Worm (Caenorhabditis elegans) whole organism, L4 larva: Measurements from ENCODE around the gene pch-2.

Source experiments
- D1046.2 ChIP-seq: fragments of 200-800 bp; sonication (Bioruptor generic); IDR thresholded peaks from 2 replicates; pipeline ENCODE4 v1.3.6; 2022; ENCODE audit warnings: missing genetic modification characterization, missing compliant biosample characterization
- F10B5.3 ChIP-seq: sonication (generic microtip); optimal IDR thresholded peaks from 2 replicates; lab custom pipeline; 2016; ENCODE audit warnings: mild to moderate bottlenecking, missing genetic modification characterization, missing compliant biosample characterization
- F26F4.8 ChIP-seq: fragments of 200-800 bp; sonication (Bioruptor generic); conservative IDR thresholded peaks from 2 replicates; pipeline ENCODE4 v1.3.6; 2022; ENCODE audit warnings: missing genetic modification characterization, missing compliant biosample characterization
- F49E8.2 ChIP-seq: sonication (generic microtip); optimal IDR thresholded peaks from 2 replicates; lab custom pipeline; 2016; ENCODE audit warnings: missing compliant biosample characterization, mild to moderate bottlenecking, missing genetic modification characterization, borderline replicate concordance
- T26A8.4 ChIP-seq: fragments of 200-800 bp; sonication (Bioruptor generic); IDR thresholded peaks from 2 replicates; pipeline ENCODE4 v1.3.6; 2022; ENCODE audit warnings: missing genetic modification characterization, missing compliant biosample characterization
- Y5F2A.4 ChIP-seq: fragments of 200-800 bp; sonication (Bioruptor generic); optimal IDR thresholded peaks from 2 replicates; lab custom pipeline; 2018; ENCODE audit warnings: mild to moderate bottlenecking, missing genetic modification characterization, missing compliant biosample characterization
- ZK546.5 ChIP-seq, 2 experiments: sonication (generic microtip); optimal IDR thresholded peaks; 2 replicates each; lab custom pipeline; 2017; ENCODE audit warnings: missing biosample characterization in 2 of 2, missing genetic modification characterization in 2 of 2
- aha-1 ChIP-seq: fragments of 150-350 bp; peaks from one replicate; lab custom pipeline; 2014; ENCODE audit warnings: missing biosample characterization, missing genetic modification characterization
- aly-2 ChIP-seq: sonication (generic microtip); optimal IDR thresholded peaks from 2 replicates; lab custom pipeline; 2018; ENCODE audit warnings: missing biosample characterization, missing genetic modification characterization
- ama-1 ChIP-seq: fragments of 150-350 bp; optimal IDR thresholded peaks from 2 replicates; lab custom pipeline; 2014; ENCODE audit warnings: inconsistent platforms, mixed read lengths
- attf-4 ChIP-seq: sonication (generic microtip); optimal IDR thresholded peaks from 3 replicates; lab custom pipeline; 2017; ENCODE audit warnings: missing biosample characterization, missing genetic modification characterization
- ceh-20 ChIP-seq: fragments of 200-800 bp; sonication (Bioruptor generic); IDR thresholded peaks from 2 replicates; pipeline ENCODE4 v1.3.6; 2022; ENCODE audit warnings: missing genetic modification reagents, missing genetic modification characterization, missing compliant biosample characterization
- ceh-44 ChIP-seq: fragments of 200-800 bp; sonication (Bioruptor generic); IDR thresholded peaks from 2 replicates; pipeline ENCODE4 v1.3.6; 2022; ENCODE audit warnings: missing genetic modification reagents, missing genetic modification characterization, missing compliant biosample characterization
- ceh-62 ChIP-seq: sonication (generic microtip); optimal IDR thresholded peaks from 2 replicates; lab custom pipeline; 2017; ENCODE audit warnings: missing biosample characterization, missing genetic modification characterization
- ceh-82 ChIP-seq: sonication (generic microtip); optimal IDR thresholded peaks from 2 replicates; lab custom pipeline; 2017; ENCODE audit warnings: missing biosample characterization, missing genetic modification characterization
- ces-1 ChIP-seq: fragments of 150-350 bp; sonication (generic microtip); optimal IDR thresholded peaks from 4 replicates; lab custom pipeline; 2014; ENCODE audit warnings: missing biosample characterization, missing genetic modification reagents, missing genetic modification characterization
- cey-2 ChIP-seq: sonication (generic microtip); optimal IDR thresholded peaks from 3 replicates; lab custom pipeline; 2017; ENCODE audit warnings: missing genetic modification characterization, mild to moderate bottlenecking, missing compliant biosample characterization, antibody characterized with exemption, borderline replicate concordance; ENCODE audit not compliant: insufficient read depth
- daf-8 ChIP-seq: fragments of 200-800 bp; sonication (Bioruptor generic); IDR thresholded peaks from 2 replicates; pipeline ENCODE4 v1.3.6; 2022; ENCODE audit warnings: missing genetic modification characterization, missing compliant biosample characterization
- dmd-6 ChIP-seq: fragments of 200-800 bp; sonication (Bioruptor generic); IDR thresholded peaks from 2 replicates; pipeline ENCODE4 v1.3.6; 2022; ENCODE audit warnings: missing genetic modification reagents, missing genetic modification characterization, missing compliant biosample characterization
- dmd-9 ChIP-seq: fragments of 200-800 bp; sonication (Bioruptor generic); IDR thresholded peaks from 2 replicates; pipeline ENCODE4 v1.3.6; 2022; ENCODE audit warnings: missing genetic modification reagents, missing genetic modification characterization, missing compliant biosample characterization
- dpl-1 ChIP-seq: fragments of 150-350 bp; optimal IDR thresholded peaks from 2 replicates; lab custom pipeline; 2014; ENCODE audit warnings: missing biosample characterization, missing genetic modification reagents, missing genetic modification characterization
- egl-27 ChIP-seq: sonication (generic microtip); optimal IDR thresholded peaks from 3 replicates; lab custom pipeline; 2017; ENCODE audit warnings: missing biosample characterization, missing genetic modification reagents, missing genetic modification characterization
- fkh-10 ChIP-seq: fragments of 150-350 bp; optimal IDR thresholded peaks from 2 replicates; lab custom pipeline; 2014; ENCODE audit warnings: missing biosample characterization, missing genetic modification reagents, missing genetic modification characterization
- hlh-30 ChIP-seq: sonication (generic microtip); optimal IDR thresholded peaks from 2 replicates; lab custom pipeline; 2017; ENCODE audit warnings: antibody characterized with exemption, mild to moderate bottlenecking, missing genetic modification characterization, missing compliant biosample characterization; ENCODE audit not compliant: insufficient read depth
- hmg-1.1 ChIP-seq: fragments of 200-800 bp; sonication (Bioruptor generic); IDR thresholded peaks from 2 replicates; pipeline ENCODE4 v1.3.6; 2022; ENCODE audit warnings: missing genetic modification reagents, missing genetic modification characterization, missing compliant biosample characterization
- lim-7 ChIP-seq: fragments of 200-800 bp; sonication (Bioruptor generic); IDR thresholded peaks from 2 replicates; pipeline ENCODE4 v1.3.6; 2022; ENCODE audit warnings: missing genetic modification characterization, missing compliant biosample characterization
- lsy-2 ChIP-seq, 2 experiments: fragments of 150-350 bp in 1 of 2; sonication (generic microtip) in 1 of 2; optimal IDR thresholded peaks; 2 replicates each; lab custom pipeline; 2014 to 2017; ENCODE audit warnings: missing biosample characterization in 2 of 2, missing genetic modification characterization in 2 of 2
- madf-9 ChIP-seq: fragments of 200-800 bp; sonication (Bioruptor generic); conservative IDR thresholded peaks from 2 replicates; pipeline ENCODE4 v1.3.6; 2022; ENCODE audit warnings: missing genetic modification reagents, missing genetic modification characterization, missing compliant biosample characterization
- mdl-1 ChIP-seq, 2 experiments: fragments of 150-350 bp in 1 of 2; sonication (generic microtip) in 1 of 2; optimal IDR thresholded peaks; 2 replicates each; lab custom pipeline; 2014 to 2017; ENCODE audit warnings: missing biosample characterization in 2 of 2, missing genetic modification characterization in 2 of 2
- mes-2 ChIP-seq: sonication (generic microtip); optimal IDR thresholded peaks from 2 replicates; lab custom pipeline; 2016; ENCODE audit warnings: missing genotype, mild to moderate bottlenecking, missing genetic modification characterization, missing compliant biosample characterization; ENCODE audit not compliant: poor library complexity, severe bottlenecking
- mxl-2 ChIP-seq: fragments of 200-800 bp; sonication (Bioruptor generic); conservative IDR thresholded peaks from 2 replicates; pipeline ENCODE4 v1.3.6; 2022; ENCODE audit warnings: missing genetic modification reagents, missing genetic modification characterization, missing compliant biosample characterization
- mxl-3 ChIP-seq: fragments of 200-800 bp; sonication (Bioruptor generic); optimal IDR thresholded peaks from 2 replicates; lab custom pipeline; 2018; ENCODE audit warnings: mild to moderate bottlenecking, missing genetic modification characterization, missing compliant biosample characterization
- nhr-10 ChIP-seq: fragments of 150-350 bp; optimal IDR thresholded peaks from 2 replicates; lab custom pipeline; 2014; ENCODE audit warnings: missing biosample characterization, missing genetic modification characterization
- nhr-11 ChIP-seq: fragments of 150-350 bp; optimal IDR thresholded peaks from 2 replicates; lab custom pipeline; 2014; ENCODE audit warnings: missing biosample characterization, missing genetic modification characterization
- nhr-28 ChIP-seq: fragments of 150-350 bp; optimal IDR thresholded peaks from 2 replicates; lab custom pipeline; 2014; ENCODE audit warnings: missing biosample characterization, missing genetic modification characterization
- nhr-48 ChIP-seq: sonication (generic microtip); optimal IDR thresholded peaks from 2 replicates; lab custom pipeline; 2016; ENCODE audit warnings: mild to moderate bottlenecking, missing genetic modification characterization, missing compliant biosample characterization
- nhr-76 ChIP-seq: fragments of 150-350 bp; optimal IDR thresholded peaks from 2 replicates; lab custom pipeline; 2014; ENCODE audit warnings: missing biosample characterization, missing genetic modification characterization
- nhr-77 ChIP-seq: fragments of 150-350 bp; optimal IDR thresholded peaks from 2 replicates; lab custom pipeline; 2014; ENCODE audit warnings: missing biosample characterization, missing genetic modification characterization
- php-3 ChIP-seq: fragments of 200-800 bp; sonication (Bioruptor generic); IDR thresholded peaks from 2 replicates; pipeline ENCODE4 v1.3.6; 2022; ENCODE audit warnings: missing genetic modification reagents, missing genetic modification characterization, missing compliant biosample characterization
- rbr-2 ChIP-seq: sonication (generic microtip); optimal IDR thresholded peaks from 2 replicates; lab custom pipeline; 2016; ENCODE audit warnings: missing genotype, missing genetic modification characterization, missing compliant biosample characterization
- saeg-2 ChIP-seq: fragments of 200-800 bp; sonication (Bioruptor generic); IDR thresholded peaks from 2 replicates; pipeline ENCODE4 v1.3.6; 2022; ENCODE audit warnings: missing genetic modification reagents, missing genetic modification characterization, missing compliant biosample characterization
- set-16 ChIP-seq: fragments of 200-800 bp; sonication (Bioruptor generic); IDR thresholded peaks from 2 replicates; pipeline ENCODE4 v1.3.6; 2022; ENCODE audit warnings: missing genetic modification reagents, missing genetic modification characterization, missing compliant biosample characterization
- spr-1 ChIP-seq: sonication (generic microtip); optimal IDR thresholded peaks from 2 replicates; lab custom pipeline; 2016; ENCODE audit warnings: mild to moderate bottlenecking, missing genetic modification characterization, missing compliant biosample characterization
- spr-3 ChIP-seq: fragments of 200-800 bp; sonication (Bioruptor generic); optimal IDR thresholded peaks from 2 replicates; lab custom pipeline; 2018; ENCODE audit warnings: mild to moderate bottlenecking, missing genetic modification characterization, missing compliant biosample characterization
- tra-1 ChIP-seq: fragments of 200-800 bp; sonication (Bioruptor generic); IDR thresholded peaks from 2 replicates; pipeline ENCODE4 v1.3.6; 2022; ENCODE audit warnings: missing genetic modification reagents, missing genetic modification characterization, missing compliant biosample characterization
- unc-130 ChIP-seq: sonication (generic microtip); optimal IDR thresholded peaks from 2 replicates; lab custom pipeline; 2016; ENCODE audit warnings: missing genetic modification reagents, missing genetic modification characterization, missing compliant biosample characterization
- unc-39 ChIP-seq: sonication (generic microtip); optimal IDR thresholded peaks from 2 replicates; lab custom pipeline; 2017; ENCODE audit warnings: missing biosample characterization, missing genetic modification characterization
- vab-7 ChIP-seq: fragments of 200-800 bp; sonication (Bioruptor generic); IDR thresholded peaks from 2 replicates; pipeline ENCODE4 v1.3.6; 2022; ENCODE audit warnings: missing genetic modification reagents, missing genetic modification characterization, missing compliant biosample characterization
- zfp-2 ChIP-seq: sonication (generic microtip); optimal IDR thresholded peaks from 2 replicates; lab custom pipeline; 2016; ENCODE audit warnings: mild to moderate bottlenecking, missing genetic modification characterization, missing compliant biosample characterization
- zfp-3 ChIP-seq: fragments of 200-800 bp; sonication (Bioruptor generic); conservative IDR thresholded peaks from 2 replicates; pipeline ENCODE4 v1.3.6; 2022; ENCODE audit warnings: missing genetic modification reagents, missing genetic modification characterization, missing compliant biosample characterization
- ztf-11 ChIP-seq: fragments of 150-350 bp; optimal IDR thresholded peaks from 2 replicates; lab custom pipeline; 2014; ENCODE audit warnings: missing biosample characterization, missing genetic modification characterization

The pch-2 gene

ce11 chrII:8128273-8129039 is 29.7 kb upstream of the pch-2 start (continued):
- TF ChIP-seq madf-9 (GFP tag; lab: Robert Waterston, UW) = no peak
- peak; percentile 66 for TF ChIP-seq mes-2
- TF ChIP-seq zfp-3 (GFP tag; lab: Robert Waterston, UW) = no peak
- no peak for TF ChIP-seq vab-7
- peak; percentile 74 for TF ChIP-seq mxl-3
- no peak for TF ChIP-seq nhr-10 (tag; lab: Kevin White, UChicago)
- TF ChIP-seq F10B5.3 (tag; lab: Kevin White, UChicago) = peak; percentile 7
- TF ChIP-seq F49E8.2 (tag; lab: Kevin White, UChicago) = no peak
- TF ChIP-seq zfp-2 (tag; lab: Kevin White, UChicago) = no peak
- TF ChIP-seq dmd-6 (GFP tag; lab: Robert Waterston, UW) = peak; percentile 69
- TF ChIP-seq Y5F2A.4 (GFP tag; lab: Kevin White, UChicago) = no peak
- TF ChIP-seq saeg-2 (GFP tag; lab: Robert Waterston, UW) = no peak
- no peak for TF ChIP-seq spr-1
- TF ChIP-seq nhr-48 = peak; percentile 17
- TF ChIP-seq attf-4 = no peak
- no peak for TF ChIP-seq F26F4.8 (GFP tag; lab: Robert Waterston, UW)
- TF ChIP-seq lim-7 (GFP tag; lab: Robert Waterston, UW) = no peak
- TF ChIP-seq spr-3 (GFP tag; lab: Kevin White, UChicago) = no peak
- TF ChIP-seq tra-1 (GFP tag; lab: Robert Waterston, UW) = no peak
- TF ChIP-seq ceh-44 = no peak
- 0 out of 2 replicates have a peak, but pooled peaks have one; percentile 12 for TF ChIP-seq php-3 (GFP tag; lab: Robert Waterston, UW)
- TF ChIP-seq daf-8 (GFP tag; lab: Robert Waterston, UW) = no peak
- no peak for TF ChIP-seq dmd-9 (GFP tag; lab: Robert Waterston, UW)
- no peak for TF ChIP-seq cey-2 (tag; lab: Kevin White, UChicago)
- TF ChIP-seq unc-39 = no peak
- TF ChIP-seq ztf-11 (tag; lab: Kevin White, UChicago) = no peak
- TF ChIP-seq ceh-62 (tag; lab: Kevin White, UChicago) = no peak
- peak; percentile 55 for TF ChIP-seq rbr-2 (tag; lab: Kevin White, UChicago)
- no peak for TF ChIP-seq nhr-11
- TF ChIP-seq nhr-28 (tag; lab: Kevin White, UChicago) = peak; percentile 45
- TF ChIP-seq mdl-1 (tag; optimal IDR thresholded peaks at IDR 0.05; lab: Kevin White, UChicago) = peak in 1 of 2 experiments; percentile 63
- peak; percentile 65 for TF ChIP-seq aha-1 (tag; lab: Kevin White, UChicago)
- peak; percentile 4 for TF ChIP-seq nhr-77 (tag; lab: Kevin White, UChicago)
- TF ChIP-seq mxl-2 (GFP tag; lab: Robert Waterston, UW) = no peak
- peak; percentile 30 for TF ChIP-seq dpl-1
- no peak for TF ChIP-seq aly-2 (tag; lab: Kevin White, UChicago)
- peak; percentile 57 for TF ChIP-seq hmg-1.1 (GFP tag; lab: Robert Waterston, UW)
- no peak; the same call in 1 of the 2 replicates for TF ChIP-seq T26A8.4
- TF ChIP-seq fkh-10 = no peak
- peak; percentile 34 to 61 for TF ChIP-seq lsy-2 (tag; optimal IDR thresholded peaks at IDR 0.05; lab: Kevin White, UChicago)
- no peak for TF ChIP-seq egl-27 (tag; lab: Kevin White, UChicago)
- no peak for TF ChIP-seq ceh-82 (tag; lab: Kevin White, UChicago)
- TF ChIP-seq ZK546.5 (tag; optimal IDR thresholded peaks at IDR 0.05; lab: Kevin White, UChicago) = no peak
- no peak for TF ChIP-seq nhr-76 (tag; lab: Kevin White, UChicago)
- peak; percentile 93 for TF ChIP-seq hlh-30 (tag; lab: Kevin White, UChicago)
- no peak for TF ChIP-seq ces-1 (GFP tag; lab: Kevin White, UChicago)
- no peak for TF ChIP-seq D1046.2 (GFP tag; lab: Robert Waterston, UW)
- TF ChIP-seq set-16 (GFP tag; lab: Robert Waterston, UW) = peak; percentile 98
- no peak for TF ChIP-seq unc-130 (GFP tag; lab: Kevin White, UChicago)
- TF ChIP-seq ceh-20 (GFP tag; lab: Robert Waterston, UW) = peak; percentile 53; the same call in 1 of the 2 replicates
- no peak for TF ChIP-seq ama-1
